Fruit fly (Drosophila melanogaster) S2 (cell line): ENCODE measurements around the gene CG44325.

Experiments
- CG8478 ChIP-seq: fragments of >200 bp; optimal IDR thresholded peaks from 2 replicates; lab custom pipeline; 2018
- CTCF ChIP-seq, 2 experiments: fragments of >200 bp; optimal IDR thresholded peaks; 2 replicates each; lab custom pipeline; 2018

The CG44325 gene

DNA sequence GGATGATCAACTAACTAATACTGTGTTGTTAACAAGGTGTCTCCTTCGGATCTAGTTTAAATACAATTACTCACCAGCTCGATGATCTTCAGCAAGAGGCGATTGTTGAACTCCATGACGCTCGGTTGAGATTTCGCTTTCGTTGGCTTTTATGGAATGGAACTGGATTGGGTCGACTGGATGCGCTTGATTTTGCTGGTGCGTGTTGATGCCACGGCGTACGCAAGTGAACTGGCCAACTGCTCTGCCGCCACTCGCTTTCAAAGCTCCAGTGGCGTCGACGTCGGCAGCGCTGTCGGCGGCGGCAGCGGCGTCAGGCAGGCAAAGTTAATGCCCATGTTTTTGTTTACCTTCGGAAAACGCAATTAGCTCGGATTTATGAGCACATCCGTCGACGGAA is at the start of gene CG44325:
Gene CG44325 (minus strand): TSS at position 237 of the 400 bp plus-strand sequence.
- TF ChIP-seq CG8478 (lab: Kevin White, UChicago) (no peak), CTCF (optimal IDR thresholded peaks at IDR 0.05; lab: Kevin White, UChicago) (no peak)

DNA sequence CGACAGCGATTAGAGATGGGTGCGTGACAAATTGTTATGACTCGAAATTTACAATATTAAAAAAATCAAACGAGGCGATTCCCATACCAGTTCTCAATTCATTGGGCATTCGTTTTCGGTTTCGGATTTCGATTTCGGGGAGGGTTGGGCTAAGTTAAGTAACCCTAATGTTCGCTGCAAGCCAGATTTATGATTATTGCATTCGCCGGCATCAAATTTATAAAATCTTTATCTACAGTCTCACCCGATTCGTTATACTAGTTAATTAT is 49.6 kb upstream of the CG44325 start:
- no peak for TF ChIP-seq CG8478 (lab: Kevin White, UChicago)
- TF ChIP-seq CTCF (optimal IDR thresholded peaks at IDR 0.05; lab: Kevin White, UChicago): no peak

DNA sequence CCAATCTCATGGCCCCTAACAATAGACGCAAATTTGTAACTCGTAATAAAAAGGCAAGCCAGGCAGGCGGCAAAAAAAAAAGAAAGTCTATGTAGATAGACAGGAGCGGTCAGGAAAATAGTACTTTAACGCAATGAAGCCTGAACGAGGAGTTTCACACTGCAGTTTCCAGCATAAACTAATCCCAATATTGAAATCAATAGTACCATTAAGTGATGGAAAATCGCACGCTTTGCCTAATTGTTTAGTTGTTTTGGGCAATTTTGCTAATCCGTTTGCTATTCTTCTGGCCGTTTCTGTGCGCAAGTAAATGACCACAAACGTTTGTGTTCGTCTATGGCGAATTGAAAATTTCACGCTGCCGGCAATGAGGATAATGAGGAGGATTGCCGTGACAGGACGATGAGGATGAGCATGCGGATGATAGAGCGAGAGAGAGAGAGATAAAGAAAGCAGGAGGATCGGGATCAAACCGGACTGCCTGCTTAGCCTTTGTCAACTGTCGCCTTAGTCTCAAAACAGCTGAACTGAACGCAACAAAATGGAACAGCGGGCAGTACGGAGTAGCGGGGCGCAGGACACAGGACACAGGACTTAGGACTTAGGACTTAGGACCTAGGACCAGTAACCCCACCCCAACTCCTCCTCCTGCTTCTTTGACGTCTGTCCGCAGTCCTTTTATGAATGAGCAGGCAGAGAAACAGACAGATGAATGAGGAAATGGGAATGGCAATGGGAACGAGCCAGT is 49.1 kb upstream of the CG44325 start:
- no peak for TF ChIP-seq CTCF (optimal IDR thresholded peaks at IDR 0.05; lab: Kevin White, UChicago)
- no peak for TF ChIP-seq CG8478 (lab: Kevin White, UChicago)

DNA sequence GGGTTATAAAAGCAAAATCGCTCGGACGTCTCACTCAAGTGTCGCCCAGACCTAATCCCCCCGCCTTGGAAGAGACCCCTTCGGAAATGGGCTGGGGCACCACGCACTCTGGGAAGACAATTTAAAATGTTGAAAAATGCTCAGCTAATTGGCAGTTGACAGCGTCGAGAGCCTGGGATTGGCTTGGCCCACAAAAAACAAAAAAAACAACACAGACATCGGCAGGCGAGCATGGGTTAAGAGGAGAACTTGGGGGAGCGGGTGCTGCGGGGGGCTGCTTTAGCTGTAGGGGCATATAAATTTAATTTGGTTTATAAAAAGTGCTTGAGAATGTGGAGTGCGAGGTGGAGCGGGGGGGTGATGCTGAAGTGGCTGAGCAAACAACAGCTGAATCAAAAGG is 44.2 kb upstream of the CG44325 start:
- no peak for TF ChIP-seq CTCF (optimal IDR thresholded peaks at IDR 0.05; lab: Kevin White, UChicago)
- no peak for TF ChIP-seq CG8478 (lab: Kevin White, UChicago)

DNA sequence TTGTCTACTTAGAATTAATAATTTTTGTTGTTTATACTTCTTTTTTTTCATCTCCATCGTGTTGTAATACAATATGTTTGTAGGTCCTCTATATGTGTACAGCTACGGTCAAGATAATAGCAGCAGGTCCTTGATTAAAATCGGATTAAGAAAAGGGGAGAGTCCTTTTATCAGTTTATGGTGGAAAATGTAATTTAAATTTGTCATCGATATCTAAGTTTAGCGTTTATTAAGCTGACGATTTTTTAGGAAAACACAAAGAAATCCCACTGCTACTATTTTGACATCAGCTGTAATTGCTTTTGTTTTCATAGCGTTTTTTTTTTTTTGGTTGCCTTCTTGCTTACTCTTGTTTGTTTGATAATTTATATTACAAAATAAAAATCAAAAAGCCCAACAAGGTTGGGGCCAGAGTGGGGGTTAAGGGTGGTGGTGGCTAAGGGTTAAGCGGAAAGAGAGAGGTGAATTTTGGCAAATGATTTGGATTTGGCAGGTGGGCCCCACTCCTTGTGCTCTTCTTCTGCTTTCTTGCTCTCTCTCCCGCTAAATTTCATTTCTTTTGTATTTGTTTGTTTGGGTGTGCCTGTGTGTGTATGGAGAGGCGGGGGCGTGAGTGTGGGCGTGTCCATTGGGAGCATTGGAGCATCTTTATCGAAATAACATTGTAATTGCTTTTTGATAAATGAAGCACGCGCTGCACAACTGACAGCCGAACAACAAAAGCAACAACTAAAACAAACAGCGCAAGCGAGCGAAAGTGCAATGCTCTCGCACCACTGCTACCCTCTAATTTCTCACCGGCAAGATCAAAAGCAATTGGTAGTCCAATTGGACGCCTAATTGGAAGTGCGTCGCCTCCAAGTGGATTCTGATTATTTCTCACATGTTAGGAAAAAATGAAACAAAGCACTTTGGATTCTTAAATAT is 42.8 kb upstream of the CG44325 start:
- TF ChIP-seq CG8478 (lab: Kevin White, UChicago) (no peak), CTCF (optimal IDR thresholded peaks at IDR 0.05; lab: Kevin White, UChicago) (no peak)

DNA sequence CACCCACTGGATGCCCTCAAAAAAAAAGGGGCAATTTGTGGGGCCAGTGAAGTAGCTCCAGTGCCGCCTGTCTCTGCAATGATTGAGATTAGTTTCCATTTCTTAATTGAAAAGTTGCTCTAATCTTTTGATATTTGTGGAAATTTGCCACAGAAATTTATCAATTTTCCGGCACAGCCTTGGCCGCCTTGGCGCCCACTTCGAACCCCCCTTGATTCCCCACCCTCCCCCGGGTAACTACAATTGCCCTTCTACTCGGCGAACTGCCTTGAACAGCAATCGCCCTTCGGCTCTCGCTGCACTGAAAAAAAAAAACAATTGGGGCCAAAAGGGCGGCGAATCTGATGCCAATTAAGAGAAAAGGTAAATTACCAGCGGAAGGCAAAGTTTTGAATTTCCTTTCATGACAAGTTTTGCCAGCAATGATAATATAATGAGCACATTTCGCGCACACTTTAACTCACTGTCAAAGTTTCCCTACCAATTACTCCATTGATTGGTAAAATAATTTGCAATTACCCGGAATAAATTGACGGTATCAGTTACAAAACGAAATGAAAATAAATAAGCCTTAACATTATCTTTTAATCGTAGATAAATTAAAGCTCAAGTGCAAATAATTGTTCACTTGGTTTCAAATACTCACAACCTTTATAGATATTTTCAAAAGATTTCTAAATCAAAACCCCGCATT is 41.5 kb upstream of the CG44325 start:
- TF ChIP-seq CG8478 (lab: Kevin White, UChicago) (no peak), CTCF (optimal IDR thresholded peaks at IDR 0.05; lab: Kevin White, UChicago) (no peak)

DNA sequence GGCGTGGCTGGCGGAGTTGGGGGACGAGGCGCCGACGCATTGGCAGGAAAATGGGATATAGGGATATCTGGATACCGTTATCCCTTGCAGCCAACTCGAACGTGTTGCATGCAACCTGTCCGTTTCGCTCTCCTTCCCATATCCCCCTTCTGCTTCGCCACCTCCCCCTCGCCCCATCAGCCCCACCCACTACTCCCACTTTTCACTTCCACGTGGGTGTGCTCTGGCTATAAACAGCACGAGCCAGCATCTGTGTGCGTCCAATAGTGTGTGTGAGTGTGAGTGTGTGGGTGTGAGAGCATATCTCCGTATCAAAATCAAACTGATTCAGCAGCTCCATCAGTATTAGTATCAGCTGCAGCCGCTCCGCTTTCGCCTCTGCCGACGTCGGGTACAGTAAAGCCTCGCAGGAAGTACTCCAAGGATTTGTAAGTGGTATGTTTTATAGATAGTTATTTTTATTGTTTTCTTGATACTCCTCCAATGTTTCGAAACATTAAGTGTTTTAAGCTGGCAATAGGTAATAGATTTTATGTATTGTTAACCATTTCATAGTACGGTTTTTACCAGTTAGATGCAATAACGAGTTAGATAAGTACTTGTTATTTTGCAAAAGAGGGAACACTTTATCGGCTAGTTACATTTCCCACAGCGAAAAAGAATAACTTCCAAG is 40.8 kb upstream of the CG44325 start:
- TF ChIP-seq CTCF (optimal IDR thresholded peaks at IDR 0.05; lab: Kevin White, UChicago) (no peak), CG8478 (lab: Kevin White, UChicago) (no peak)

DNA sequence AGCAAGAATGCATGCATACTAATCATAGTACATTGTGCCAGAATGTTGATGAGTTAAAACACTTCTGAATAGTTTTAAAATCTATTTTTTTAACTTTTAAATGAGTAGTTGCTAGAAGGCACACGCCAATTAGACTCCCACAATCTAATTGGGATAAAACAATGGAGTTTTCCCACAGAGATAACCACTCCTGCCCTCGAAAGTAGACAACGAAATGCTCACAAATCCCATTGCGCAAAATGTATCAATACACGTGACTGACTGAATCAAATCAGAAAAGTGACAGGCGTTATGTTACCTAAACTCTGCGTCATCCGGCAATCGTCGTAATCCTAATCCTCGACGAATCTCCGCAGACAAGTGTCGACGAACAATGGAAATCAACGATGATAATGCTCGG is 39.5 kb upstream of the CG44325 start:
- TF ChIP-seq CG8478 (lab: Kevin White, UChicago) (no peak), CTCF (optimal IDR thresholded peaks at IDR 0.05; lab: Kevin White, UChicago) (no peak)

DNA sequence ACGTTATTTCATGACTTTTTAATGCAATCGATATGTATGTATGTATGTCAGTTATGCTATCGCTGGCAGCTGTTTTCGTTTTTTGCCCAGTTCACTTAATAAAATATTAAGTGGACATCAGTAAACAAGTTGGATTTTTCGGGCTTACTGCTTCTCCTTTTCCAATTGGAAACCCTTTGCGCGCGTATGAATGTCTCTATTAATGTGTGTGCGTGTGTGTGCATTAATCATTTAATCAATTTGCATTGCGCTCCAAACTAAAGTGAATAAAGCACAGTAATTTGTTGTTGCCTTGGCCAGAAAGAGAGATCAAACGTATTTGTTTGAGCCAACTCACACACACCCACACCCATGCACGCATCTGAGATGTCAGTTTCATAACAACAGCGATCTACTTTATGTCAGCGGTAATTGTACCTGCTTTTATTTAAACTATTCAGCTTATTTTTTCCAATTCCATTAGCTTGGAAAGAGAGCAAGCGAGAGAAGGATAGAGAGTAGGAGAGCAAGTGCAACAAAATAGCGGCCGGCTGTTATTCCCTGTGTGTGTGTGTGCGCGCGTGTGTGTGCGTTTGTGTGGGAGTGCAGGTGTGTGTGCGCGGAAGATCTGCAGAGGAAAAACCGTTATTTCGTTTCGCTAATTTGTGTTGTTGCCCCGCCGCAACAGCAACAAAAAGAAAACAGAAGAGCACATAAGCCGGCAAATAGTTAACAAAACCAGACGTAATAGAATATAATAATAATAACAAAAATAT is 32.0 kb upstream of the CG44325 start:
- TF ChIP-seq CTCF (optimal IDR thresholded peaks at IDR 0.05; lab: Kevin White, UChicago) (no peak), CG8478 (lab: Kevin White, UChicago) (no peak)

DNA sequence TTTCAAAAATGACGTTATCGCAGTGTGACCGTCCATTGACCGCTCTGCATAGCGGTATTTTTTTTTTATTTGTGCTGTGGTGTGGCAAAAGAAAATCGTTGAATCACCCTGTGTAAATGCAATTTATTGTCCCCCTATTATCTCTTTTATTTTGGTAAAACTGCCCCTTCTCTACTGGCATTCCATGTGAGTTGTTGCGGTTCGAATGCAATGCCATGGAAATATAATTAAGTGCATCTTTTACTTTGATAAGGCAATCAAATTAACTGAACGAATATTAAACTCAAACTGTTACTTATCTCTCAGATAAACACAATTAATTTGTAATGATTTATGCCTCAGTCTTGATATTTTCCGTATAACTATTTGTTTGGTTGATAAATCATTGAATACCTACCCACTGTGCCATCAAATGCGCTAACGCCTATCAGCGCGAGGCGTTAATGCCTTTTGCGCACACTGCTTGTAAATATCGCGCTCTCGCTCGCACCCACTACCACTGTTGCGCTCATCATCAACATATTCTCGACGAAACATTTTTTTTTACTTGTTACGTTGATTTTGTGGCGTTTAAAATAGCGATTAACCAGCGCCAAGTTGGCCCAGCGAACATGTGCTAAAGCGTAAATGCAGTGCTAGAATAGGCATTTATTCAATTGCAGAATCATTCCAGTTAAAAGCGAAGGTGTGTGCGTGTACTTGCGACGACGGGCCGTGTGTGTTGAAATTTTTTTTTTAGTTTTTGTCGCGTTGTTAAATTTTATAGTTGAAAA is 31.0 kb upstream of the CG44325 start:
- TF ChIP-seq CG8478 (lab: Kevin White, UChicago) (no peak), CTCF (optimal IDR thresholded peaks at IDR 0.05; lab: Kevin White, UChicago) (no peak)

DNA sequence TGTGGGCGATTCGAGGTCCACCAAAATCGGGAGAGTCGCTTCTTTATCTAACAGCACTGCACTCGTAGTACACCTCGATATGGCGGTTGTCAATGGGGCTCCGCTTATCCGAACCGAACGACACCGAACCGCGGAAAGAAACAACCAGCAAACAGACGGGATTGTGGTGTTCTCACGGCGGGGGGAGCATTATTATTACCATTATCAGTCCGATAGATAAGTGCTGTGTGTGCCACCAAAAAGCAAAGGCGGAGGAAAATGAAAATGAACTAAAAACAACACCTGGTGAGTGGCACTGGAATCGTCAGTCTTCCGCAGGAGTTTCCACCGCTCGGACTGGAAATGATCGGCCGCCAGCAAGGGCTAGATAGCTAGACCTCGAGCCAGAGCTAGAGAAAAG is 30.1 kb upstream of the CG44325 start, which contains the start of gene AP-1gamma:
Gene AP-1gamma (plus strand): TSS at position 305 of the 400 bp plus-strand sequence.
- TF ChIP-seq CG8478 (lab: Kevin White, UChicago) (no peak), CTCF (optimal IDR thresholded peaks at IDR 0.05; lab: Kevin White, UChicago) (no peak)

DNA sequence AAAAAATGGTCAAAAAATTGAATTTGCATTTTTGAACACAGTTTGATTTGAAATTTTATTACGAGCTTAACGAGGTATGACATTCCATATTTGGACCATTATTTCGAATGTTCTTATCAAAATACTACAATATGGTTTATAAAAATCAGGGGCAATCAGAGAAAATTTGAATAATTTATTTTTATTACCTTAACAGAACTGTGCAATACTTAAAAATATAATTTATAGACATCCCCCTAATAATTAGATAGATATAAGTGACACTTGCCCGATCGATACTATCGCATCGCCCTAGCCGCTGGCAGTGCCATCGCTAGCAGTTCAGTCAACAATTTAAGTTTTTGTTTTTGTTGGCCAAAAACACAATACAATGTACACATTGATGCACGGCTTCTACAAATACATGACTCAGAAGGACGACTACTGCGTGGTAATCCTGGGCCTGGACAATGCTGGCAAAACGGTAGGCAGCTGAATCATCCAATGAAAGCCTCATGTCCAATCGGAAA is 28.5 kb upstream of the CG44325 start, which contains the start of gene Arfrp1:
Gene Arfrp1 (plus strand): TSS at position 295 of the 509 bp plus-strand sequence.
- TF ChIP-seq CTCF (optimal IDR thresholded peaks at IDR 0.05; lab: Kevin White, UChicago) (no peak), CG8478 (lab: Kevin White, UChicago) (no peak)
